2 fruit fly cellular contexts compared by ENCODE assay signal in genomic region chr2L:14500383-14500782, dm6.
TF ChIP-seq lines count a peak whose summit lies in the region.

No protein-coding gene starts in this region.

TF ChIP-seq in whole organism, embryonic, 481 proteins besides CTCF, POLR2A, EP300 and RAD21 (continued from another document and continues in another):
- TF ChIP-seq CG12942 (GFP tag; optimal IDR thresholded peaks at IDR 0.05; lab: Kevin White, UChicago) (no peak), Neu2 (GFP tag; optimal IDR thresholded peaks at IDR 0.05; lab: Kevin White, UChicago; ENCODE audit: borderline replicate concordance) (no peak), CG12391 (tag; optimal IDR thresholded peaks at IDR 0.05; lab: Kevin White, UChicago) (peak; percentile 74), Hand (GFP tag; optimal IDR thresholded peaks at IDR 0.05; lab: Kevin White, UChicago) (no peak), Dll (GFP tag; IDR thresholded peaks at IDR 0.05; lab: Robert Waterston, UW; ENCODE audit: partially characterized antibody) (no peak), vvl (GFP tag; IDR thresholded peaks at IDR 0.05; lab: Robert Waterston, UW) (peak; percentile 57), hkb (optimal IDR thresholded peaks at IDR 0.05; lab: Kevin White, UChicago) (no peak), hkb (GFP tag; IDR thresholded peaks at IDR 0.05; lab: Robert Waterston, UW) (peak; percentile 74), CG12744 (GFP tag; optimal IDR thresholded peaks at IDR 0.05; lab: Kevin White, UChicago) (no peak), MBD-R2 (GFP tag; IDR thresholded peaks at IDR 0.05; lab: Robert Waterston, UW) (peak; percentile 23; the same call in 1 of the 2 replicates), Hr51 (GFP tag; optimal IDR thresholded peaks at IDR 0.05; lab: Kevin White, UChicago) (peak in 1 of 2 experiments; percentile 63), NfI (GFP tag; optimal IDR thresholded peaks at IDR 0.05; lab: Kevin White, UChicago) (peak; percentile 36), Abd-B (GFP tag; optimal IDR thresholded peaks at IDR 0.05; lab: Kevin White, UChicago) (peak; percentile 66), CG31224 (GFP tag; IDR thresholded peaks at IDR 0.05; lab: Robert Waterston, UW) (no peak; the same call in 1 of the 2 replicates), Drgx (GFP tag; IDR thresholded peaks at IDR 0.05; lab: Robert Waterston, UW) (no peak), CG33213 (GFP tag; optimal IDR thresholded peaks at IDR 0.05; lab: Kevin White, UChicago) (no peak), CG18262 (tag; optimal IDR thresholded peaks at IDR 0.05; lab: Kevin White, UChicago) (peak; percentile 82), CG13424 (tag; optimal IDR thresholded peaks at IDR 0.05; lab: Kevin White, UChicago) (peak; percentile 65), caup (GFP tag; optimal IDR thresholded peaks at IDR 0.05; lab: Kevin White, UChicago; ENCODE audit: severe bottlenecking) (peak; percentile 10), gfzf (GFP tag; optimal IDR thresholded peaks at IDR 0.05; lab: Kevin White, UChicago) (no peak), CG15696 (tag; optimal IDR thresholded peaks at IDR 0.05; lab: Kevin White, UChicago) (no peak), Gug (GFP tag; IDR thresholded peaks at IDR 0.05; lab: Robert Waterston, UW) (peak; percentile 56; the same call in 3 of the 4 replicates), sim (GFP tag; IDR thresholded peaks at IDR 0.05; lab: Robert Waterston, UW) (0 out of 2 replicates have a peak, but pooled peaks have one; percentile 16), Hmx (GFP tag; optimal IDR thresholded peaks at IDR 0.05; lab: Kevin White, UChicago) (no peak), Dfd (GFP tag; optimal IDR thresholded peaks at IDR 0.05; lab: Kevin White, UChicago) (no peak), CG18011 (GFP tag; optimal IDR thresholded peaks at IDR 0.05; lab: Kevin White, UChicago) (peak; percentile 16), ftz-f1 (GFP tag; optimal IDR thresholded peaks at IDR 0.05; lab: Kevin White, UChicago) (no peak), sr (GFP tag; IDR thresholded peaks at IDR 0.05; lab: Robert Waterston, UW) (no peak), CG6683 (GFP tag; optimal IDR thresholded peaks at IDR 0.05; lab: Kevin White, UChicago) (no peak), grn (GFP tag; optimal IDR thresholded peaks at IDR 0.05; lab: Kevin White, UChicago) (no peak), CG8765 (GFP tag; IDR thresholded peaks at IDR 0.05; lab: Robert Waterston, UW) (0 out of 2 replicates have a peak, but pooled peaks have one; percentile 22), sens-2 (GFP tag; IDR thresholded peaks at IDR 0.05; lab: Robert Waterston, UW) (0 out of 2 replicates have a peak, but pooled peaks have one; percentile 30), CG7963 (GFP tag; IDR thresholded peaks at IDR 0.05; lab: Robert Waterston, UW; ENCODE audit: partially characterized antibody) (no peak), mld (GFP tag; IDR thresholded peaks at IDR 0.05; lab: Robert Waterston, UW; ENCODE audit: partially characterized antibody) (no peak), gt (GFP tag; IDR thresholded peaks at IDR 0.05; lab: Robert Waterston, UW) (no peak), Elba2 (GFP tag; optimal IDR thresholded peaks at IDR 0.05; lab: Kevin White, UChicago) (no peak), Poxn (GFP tag; IDR thresholded peaks at IDR 0.05; lab: Robert Waterston, UW) (no peak), crol (GFP tag; IDR thresholded peaks at IDR 0.05; lab: Robert Waterston, UW) (no peak), Dip3 (GFP tag; optimal IDR thresholded peaks at IDR 0.05; lab: Kevin White, UChicago) (no peak), Doc3 (GFP tag; IDR thresholded peaks at IDR 0.05; lab: Robert Waterston, UW; ENCODE audit: partially characterized antibody) (no peak), ranshi (GFP tag; IDR thresholded peaks at IDR 0.05; lab: Robert Waterston, UW) (peak; percentile 69), tup (GFP tag; optimal IDR thresholded peaks at IDR 0.05; lab: Kevin White, UChicago) (no peak), Sry-β (GFP tag; optimal IDR thresholded peaks at IDR 0.05; lab: Kevin White, UChicago) (no peak), org-1 (GFP tag; optimal IDR thresholded peaks at IDR 0.05; lab: Kevin White, UChicago) (peak; percentile 58), nom (GFP tag; optimal IDR thresholded peaks at IDR 0.05; lab: Kevin White, UChicago) (no peak), pros (GFP tag; optimal IDR thresholded peaks at IDR 0.05; lab: Kevin White, UChicago) (no peak), gsb-n (tag; optimal IDR thresholded peaks at IDR 0.05; lab: Kevin White, UChicago) (peak; percentile 81), oc (tag; optimal IDR thresholded peaks at IDR 0.05; lab: Kevin White, UChicago) (peak; percentile 66), CG10959 (GFP tag; IDR thresholded peaks at IDR 0.05; lab: Robert Waterston, UW) (peak; percentile 61), amos (GFP tag; IDR thresholded peaks at IDR 0.05; lab: Robert Waterston, UW; ENCODE audit: partially characterized antibody) (no peak), CG7987 (GFP tag; optimal IDR thresholded peaks at IDR 0.05; lab: Kevin White, UChicago) (no peak), bsh (GFP tag; optimal IDR thresholded peaks at IDR 0.05; lab: Kevin White, UChicago) (peak in 1 of 2 experiments; percentile 86), Blimp-1 (GFP tag; optimal IDR thresholded peaks at IDR 0.05; lab: Kevin White, UChicago) (peak; percentile 77), psq (GFP tag; optimal IDR thresholded peaks at IDR 0.05; lab: Kevin White, UChicago) (no peak), D19A (tag; optimal IDR thresholded peaks at IDR 0.05; lab: Kevin White, UChicago) (peak; percentile 84), Mes4 (GFP tag; optimal IDR thresholded peaks at IDR 0.05; lab: Kevin White, UChicago) (peak; percentile 49), cg (GFP tag; optimal IDR thresholded peaks at IDR 0.05; lab: Kevin White, UChicago) (no peak), Awh (GFP tag; IDR thresholded peaks at IDR 0.05; lab: Robert Waterston, UW) (0 out of 2 replicates have a peak, but pooled peaks have one; percentile 31), Rx (GFP tag; IDR thresholded peaks at IDR 0.05; lab: Robert Waterston, UW) (peak; percentile 67), BtbVII (GFP tag; optimal IDR thresholded peaks at IDR 0.05; lab: Kevin White, UChicago) (peak; percentile 45), CG1529 (GFP tag; optimal IDR thresholded peaks at IDR 0.05; lab: Kevin White, UChicago) (peak; percentile 40), BEAF-32 (GFP tag; optimal IDR thresholded peaks at IDR 0.05; lab: Kevin White, UChicago) (no peak), Mrtf (GFP tag; IDR thresholded peaks at IDR 0.05; lab: Robert Waterston, UW) (no peak), C15 (GFP tag; IDR thresholded peaks at IDR 0.05; lab: Robert Waterston, UW) (0 out of 3 replicates have a peak, but pooled peaks have one; percentile 46), CG18764 (GFP tag; optimal IDR thresholded peaks at IDR 0.05; lab: Kevin White, UChicago) (no peak)

TF ChIP-seq in whole organism, prepupa, 60 proteins besides CTCF, POLR2A, EP300 and RAD21 (continued from another document):
- TF ChIP-seq pdm3 (GFP tag; optimal IDR thresholded peaks at IDR 0.05; lab: Kevin White, UChicago), result peak; percentile 32
- TF ChIP-seq CG11294 (GFP tag; IDR thresholded peaks at IDR 0.05; lab: Robert Waterston, UW), result no peak
- TF ChIP-seq Sox14 (GFP tag; optimal IDR thresholded peaks at IDR 0.05; lab: Kevin White, UChicago), result peak; percentile 6
- TF ChIP-seq fd85E (GFP tag; optimal IDR thresholded peaks at IDR 0.05; lab: Kevin White, UChicago), result no peak
- TF ChIP-seq eg (GFP tag; IDR thresholded peaks at IDR 0.05; lab: Robert Waterston, UW), result no peak
- TF ChIP-seq CG15336 (GFP tag; IDR thresholded peaks at IDR 0.05; lab: Robert Waterston, UW), result no peak
- no peak for TF ChIP-seq CG6854 (GFP tag; optimal IDR thresholded peaks at IDR 0.05; lab: Kevin White, UChicago)
- no peak for TF ChIP-seq CG16779 (tag; optimal IDR thresholded peaks at IDR 0.05; lab: Kevin White, UChicago)
- TF ChIP-seq Gug (GFP tag; IDR thresholded peaks at IDR 0.05; lab: Robert Waterston, UW), result no peak
- peak; percentile 44 for TF ChIP-seq CG31627 (GFP tag; optimal IDR thresholded peaks at IDR 0.05; lab: Kevin White, UChicago)
- TF ChIP-seq CG9139 (GFP tag; optimal IDR thresholded peaks at IDR 0.05; lab: Kevin White, UChicago), result no peak
- peak; percentile 25 for TF ChIP-seq dsx (GFP tag; optimal IDR thresholded peaks at IDR 0.05; lab: Kevin White, UChicago; ENCODE audit: poor library complexity, severe bottlenecking)
- peak; percentile 5 for TF ChIP-seq CG3032 (tag; optimal IDR thresholded peaks at IDR 0.05; lab: Kevin White, UChicago)
- TF ChIP-seq CG10631 (GFP tag; optimal IDR thresholded peaks at IDR 0.05; lab: Kevin White, UChicago), result peak; percentile 20
- TF ChIP-seq acj6 (GFP tag; optimal IDR thresholded peaks at IDR 0.05; lab: Kevin White, UChicago), result peak; percentile 17
TF ChIP-seq in whole organism, prepupa: peak in this region for 23.
